Fruit fly (Drosophila melanogaster) whole organism, prepupa: ENCODE results near the gene CG46434.

Source experiments
- Blimp-1 ChIP-seq: fragments of 200-800 bp; sonication (Bioruptor generic); optimal IDR thresholded peaks from 3 replicates; lab custom pipeline; 2017; ENCODE audit warnings: missing biosample characterization, missing genetic modification characterization, mild to moderate bottlenecking, moderate library complexity, missing genetic modification reagents
- CG10669 ChIP-seq: fragments of 200-800 bp; sonication (Bioruptor generic); optimal IDR thresholded peaks from 3 replicates; lab custom pipeline; 2018; ENCODE audit warnings: missing biosample characterization, mild to moderate bottlenecking, missing genetic modification characterization, moderate library complexity
- CG11294 ChIP-seq: fragments of 200-800 bp; sonication (Bioruptor generic); IDR thresholded peaks from 2 replicates; pipeline ENCODE4 v1.3.6; 2022; ENCODE audit warnings: missing biosample characterization, missing genetic modification characterization
- CG11762 ChIP-seq: fragments of 200-800 bp; sonication (Bioruptor generic); optimal IDR thresholded peaks from 3 replicates; lab custom pipeline; 2016; ENCODE audit warnings: missing biosample characterization, missing genetic modification characterization; ENCODE audit not compliant: insufficient read depth
- CG11902 ChIP-seq: fragments of 200-800 bp; sonication (Bioruptor generic); optimal IDR thresholded peaks from 3 replicates; lab custom pipeline; 2016; ENCODE audit warnings: missing biosample characterization, missing genetic modification characterization
- CG15336 ChIP-seq: fragments of 200-800 bp; sonication (Bioruptor generic); IDR thresholded peaks from 2 replicates; pipeline ENCODE4 v1.3.6; 2022; ENCODE audit warnings: missing biosample characterization, missing genetic modification characterization
- CG1621 ChIP-seq: fragments of 200-800 bp; sonication (Bioruptor generic); optimal IDR thresholded peaks from 3 replicates; lab custom pipeline; 2018; ENCODE audit warnings: missing biosample characterization, mild to moderate bottlenecking, missing genetic modification characterization
- CG3032 ChIP-seq: fragments of 200-800 bp; optimal IDR thresholded peaks from 2 replicates; lab custom pipeline; 2019; ENCODE audit warnings: missing biosample characterization, mild to moderate bottlenecking, missing genetic modification characterization, moderate library complexity
- CG31627 ChIP-seq: fragments of 200-800 bp; sonication (Bioruptor generic); optimal IDR thresholded peaks from 3 replicates; lab custom pipeline; 2016; ENCODE audit warnings: missing biosample characterization, missing genetic modification characterization
- CG34406 ChIP-seq: fragments of 200-800 bp; sonication (Bioruptor generic); optimal IDR thresholded peaks from 3 replicates; lab custom pipeline; 2016; ENCODE audit warnings: missing biosample characterization, missing genetic modification characterization
- CG3919 ChIP-seq: fragments of 200-800 bp; sonication (Bioruptor generic); optimal IDR thresholded peaks from 3 replicates; lab custom pipeline; 2016; ENCODE audit warnings: missing biosample characterization, missing genetic modification characterization
- CG4318 ChIP-seq: fragments of 200-800 bp; sonication (Bioruptor generic); optimal IDR thresholded peaks from 3 replicates; lab custom pipeline; 2017; ENCODE audit warnings: missing biosample characterization, mild to moderate bottlenecking, missing genetic modification characterization
- CG6163 ChIP-seq: fragments of 200-800 bp; sonication (Bioruptor generic); IDR thresholded peaks from 3 replicates; pipeline ENCODE4 v1.3.6; 2022; ENCODE audit warnings: missing biosample characterization, missing genetic modification characterization
- CG6276 ChIP-seq: fragments of 200-800 bp; sonication (Bioruptor generic); optimal IDR thresholded peaks from 2 replicates; lab custom pipeline; 2017; ENCODE audit warnings: missing biosample characterization, mild to moderate bottlenecking, missing genetic modification characterization
- CG6792 ChIP-seq: fragments of 200-800 bp; sonication (Bioruptor generic); optimal IDR thresholded peaks from 3 replicates; lab custom pipeline; 2016; ENCODE audit warnings: missing biosample characterization, missing genetic modification characterization
- CG6854 ChIP-seq: fragments of 200-800 bp; sonication (Bioruptor generic); optimal IDR thresholded peaks from 2 replicates; lab custom pipeline; 2017; ENCODE audit warnings: missing biosample characterization, mild to moderate bottlenecking, missing genetic modification characterization
- CG7368 ChIP-seq: fragments of 200-800 bp; sonication (Bioruptor generic); optimal IDR thresholded peaks from 3 replicates; lab custom pipeline; 2016; ENCODE audit warnings: missing biosample characterization, missing genetic modification characterization
- CG8119 ChIP-seq: fragments of 200-800 bp; sonication (Bioruptor generic); IDR thresholded peaks from 3 replicates; pipeline ENCODE4 v1.3.6; 2022; ENCODE audit warnings: missing biosample characterization, missing genetic modification characterization
- CG8319 ChIP-seq: fragments of 200-800 bp; sonication (Bioruptor generic); optimal IDR thresholded peaks from 3 replicates; lab custom pipeline; 2016; ENCODE audit warnings: missing biosample characterization, missing genetic modification characterization
- CG8632 ChIP-seq: fragments of 200-800 bp; sonication (Bioruptor generic); optimal IDR thresholded peaks from 3 replicates; lab custom pipeline; 2016; ENCODE audit warnings: missing biosample characterization, missing genetic modification characterization
- Eip78C ChIP-seq: fragments of 200-800 bp; sonication (Bioruptor generic); peaks from one replicate; lab custom pipeline; 2016; ENCODE audit warnings: missing biosample characterization, missing genetic modification characterization
- Ets21C ChIP-seq: fragments of 200-800 bp; sonication (Bioruptor generic); optimal IDR thresholded peaks from 3 replicates; lab custom pipeline; 2016; ENCODE audit warnings: missing biosample characterization, missing genetic modification characterization
- Ets96B ChIP-seq: fragments of 200-800 bp; optimal IDR thresholded peaks from 2 replicates; lab custom pipeline; 2019; ENCODE audit warnings: missing biosample characterization, mild to moderate bottlenecking, missing genetic modification characterization, moderate library complexity
- Hr38 ChIP-seq: sonication (Bioruptor generic); optimal IDR thresholded peaks from 2 replicates; lab custom pipeline; 2016; ENCODE audit warnings: missing biosample characterization, missing genetic modification characterization
- Hr4 ChIP-seq: fragments of 200-800 bp; sonication (Bioruptor generic); optimal IDR thresholded peaks from 3 replicates; lab custom pipeline; 2016; ENCODE audit warnings: missing biosample characterization, missing genetic modification characterization
- Met ChIP-seq: fragments of 200-800 bp; sonication (Bioruptor generic); optimal IDR thresholded peaks from 3 replicates; lab custom pipeline; 2016; ENCODE audit warnings: missing biosample characterization, missing genetic modification characterization
- OdsH ChIP-seq: fragments of 200-800 bp; sonication (Bioruptor generic); optimal IDR thresholded peaks from 3 replicates; lab custom pipeline; 2016; ENCODE audit warnings: missing biosample characterization, missing genetic modification characterization
- Smox ChIP-seq: fragments of 200-800 bp; sonication (Bioruptor generic); optimal IDR thresholded peaks from 3 replicates; lab custom pipeline; 2016; ENCODE audit warnings: missing biosample characterization, missing genetic modification characterization
- Sox102F ChIP-seq: fragments of 200-800 bp; sonication (Bioruptor generic); optimal IDR thresholded peaks from 2 replicates; lab custom pipeline; 2016; ENCODE audit warnings: missing biosample characterization, mild to moderate bottlenecking, missing genetic modification characterization
- Sox14 ChIP-seq: fragments of 200-800 bp; sonication (Bioruptor generic); optimal IDR thresholded peaks from 3 replicates; lab custom pipeline; 2016; ENCODE audit warnings: missing biosample characterization, missing genetic modification characterization
- achi ChIP-seq: fragments of 200-800 bp; sonication (Bioruptor generic); optimal IDR thresholded peaks from 3 replicates; lab custom pipeline; 2016; ENCODE audit warnings: missing biosample characterization, missing genetic modification characterization
- acj6 ChIP-seq: fragments of 200-800 bp; sonication (Bioruptor generic); optimal IDR thresholded peaks from 3 replicates; lab custom pipeline; 2016; ENCODE audit warnings: missing biosample characterization, missing genetic modification characterization
- dac ChIP-seq: fragments of 200-800 bp; sonication (Bioruptor generic); optimal IDR thresholded peaks from 2 replicates; lab custom pipeline; 2017; ENCODE audit warnings: missing biosample characterization, mild to moderate bottlenecking, missing genetic modification characterization
- esn ChIP-seq: fragments of 200-800 bp; sonication (Bioruptor generic); optimal IDR thresholded peaks from 2 replicates; lab custom pipeline; 2016; ENCODE audit warnings: missing biosample characterization, mild to moderate bottlenecking, missing genetic modification characterization, moderate library complexity
- fd59A ChIP-seq: fragments of 200-800 bp; sonication (Bioruptor generic); optimal IDR thresholded peaks from 2 replicates; lab custom pipeline; 2017; ENCODE audit warnings: missing biosample characterization, mild to moderate bottlenecking, missing genetic modification characterization, missing genetic modification reagents
- fd85E ChIP-seq: fragments of 200-800 bp; sonication (Bioruptor generic); optimal IDR thresholded peaks from 3 replicates; lab custom pipeline; 2016; ENCODE audit warnings: missing biosample characterization, missing genetic modification characterization
- fkh ChIP-seq: fragments of 200-800 bp; sonication (Bioruptor generic); optimal IDR thresholded peaks from 3 replicates; lab custom pipeline; 2017; ENCODE audit warnings: missing biosample characterization, mild to moderate bottlenecking, missing genetic modification characterization, moderate library complexity
- net ChIP-seq: fragments of 200-800 bp; sonication (Bioruptor generic); optimal IDR thresholded peaks from 3 replicates; lab custom pipeline; 2016; ENCODE audit warnings: missing biosample characterization, missing genetic modification characterization
- pdm3 ChIP-seq: fragments of 200-800 bp; sonication (Bioruptor generic); optimal IDR thresholded peaks from 3 replicates; lab custom pipeline; 2016; ENCODE audit warnings: missing biosample characterization, missing genetic modification characterization
- salr ChIP-seq, 2 experiments: fragments of 200-800 bp; sonication (Bioruptor generic); optimal IDR thresholded peaks; 3 replicates each; lab custom pipeline; 2016 to 2018; ENCODE audit warnings: missing biosample characterization in 2 of 2, missing genetic modification characterization in 2 of 2, mild to moderate bottlenecking in 1 of 2
- ss ChIP-seq, 2 experiments: fragments of 200-800 bp; sonication (Bioruptor generic); optimal IDR thresholded peaks; 2 replicates in 1 of 2; 3 replicates in 1 of 2; lab custom pipeline; 2017 to 2018; ENCODE audit warnings: mild to moderate bottlenecking in 2 of 2, missing biosample characterization in 2 of 2, missing genetic modification characterization in 2 of 2, moderate library complexity in 1 of 2
- svp ChIP-seq: fragments of 200-800 bp; sonication (Bioruptor generic); peaks from one replicate; lab custom pipeline; 2016; ENCODE audit warnings: missing biosample characterization, missing genetic modification characterization
- topi ChIP-seq: fragments of 200-800 bp; sonication (Bioruptor generic); optimal IDR thresholded peaks from 3 replicates; lab custom pipeline; 2016; ENCODE audit warnings: missing biosample characterization, missing genetic modification characterization
- vri ChIP-seq: fragments of 200-800 bp; sonication (Bioruptor generic); optimal IDR thresholded peaks from 3 replicates; lab custom pipeline; 2016; ENCODE audit warnings: missing biosample characterization, mild to moderate bottlenecking, missing genetic modification characterization

The CG46434 gene

DNA sequence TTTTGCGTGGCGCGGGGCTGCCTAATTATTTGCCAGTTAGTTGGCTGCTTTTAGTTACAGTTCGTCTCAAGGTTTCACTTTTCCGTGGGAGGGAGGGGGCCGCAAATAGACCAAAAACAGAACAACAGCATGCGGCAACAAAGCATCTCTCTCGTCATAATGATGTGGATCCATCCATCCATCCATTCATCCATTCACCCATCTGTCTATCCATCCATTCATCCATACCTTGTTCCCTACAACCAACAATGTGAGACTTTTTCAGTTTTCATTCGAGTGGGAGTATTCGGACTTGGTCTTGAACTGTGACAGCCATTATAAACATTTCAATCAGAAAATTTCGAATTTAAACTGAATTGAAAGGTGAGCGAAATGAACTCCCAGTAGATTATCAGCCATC, 35.3 kb upstream of the CG46434 start:
- TF ChIP-seq CG15336 (no peak), CG4318 (GFP tag; lab: Kevin White, UChicago) (no peak), Ets21C (GFP tag; lab: Kevin White, UChicago) (no peak), pdm3 (GFP tag; lab: Kevin White, UChicago) (no peak), CG7368 (GFP tag; lab: Kevin White, UChicago) (no peak), CG31627 (GFP tag; lab: Kevin White, UChicago) (no peak), CG3919 (GFP tag; lab: Kevin White, UChicago) (no peak), acj6 (GFP tag; lab: Kevin White, UChicago) (no peak), net (GFP tag; lab: Kevin White, UChicago) (no peak), topi (GFP tag; lab: Kevin White, UChicago) (no peak), CG11294 (GFP tag; lab: Robert Waterston, UW) (no peak), salr (GFP tag; optimal IDR thresholded peaks at IDR 0.05; lab: Kevin White, UChicago) (no peak), Ets96B (tag; lab: Kevin White, UChicago) (no peak), CG6276 (GFP tag; lab: Kevin White, UChicago) (no peak), dac (GFP tag; lab: Kevin White, UChicago) (no peak), CG1621 (tag; lab: Kevin White, UChicago) (no peak), fkh (GFP tag; lab: Kevin White, UChicago) (no peak), CG6854 (GFP tag; lab: Kevin White, UChicago) (no peak), CG11902 (GFP tag; lab: Kevin White, UChicago) (no peak)

DNA sequence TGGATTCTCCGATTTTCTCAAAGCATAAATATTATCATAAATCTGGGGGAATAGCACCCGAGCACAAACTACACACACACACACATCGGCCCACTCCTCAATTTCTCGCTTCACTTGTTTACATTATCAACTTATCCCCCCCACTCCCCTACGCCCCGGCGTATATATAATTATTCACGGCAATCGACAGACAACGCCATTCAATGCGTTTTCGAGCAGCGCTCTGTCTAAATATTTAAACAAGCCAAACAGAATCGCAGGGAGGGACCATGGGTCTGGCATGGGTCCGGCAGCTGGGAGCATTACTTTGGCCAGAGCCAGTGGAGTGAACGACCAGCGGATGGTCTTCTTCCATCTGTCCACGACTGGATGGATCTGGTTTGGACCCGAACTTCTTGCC, 31.6 kb upstream of the CG46434 start:
- TF ChIP-seq dac (GFP tag; lab: Kevin White, UChicago) (no peak), fd85E (GFP tag; lab: Kevin White, UChicago) (no peak), Smox (GFP tag; lab: Kevin White, UChicago) (peak; percentile 14), CG6276 (GFP tag; lab: Kevin White, UChicago) (no peak), CG34406 (GFP tag; lab: Kevin White, UChicago) (no peak), CG11762 (GFP tag; lab: Kevin White, UChicago) (no peak), pdm3 (GFP tag; lab: Kevin White, UChicago) (peak; percentile 4), svp (GFP tag; lab: Kevin White, UChicago) (peak; percentile 25), fkh (GFP tag; lab: Kevin White, UChicago) (peak; percentile 94), Eip78C (GFP tag; lab: Kevin White, UChicago) (peak; percentile 20), Ets21C (GFP tag; lab: Kevin White, UChicago) (no peak), CG8319 (GFP tag; lab: Kevin White, UChicago) (no peak), CG6163 (GFP tag; lab: Robert Waterston, UW) (no peak), CG10669 (GFP tag; lab: Kevin White, UChicago) (no peak), salr (GFP tag; optimal IDR thresholded peaks at IDR 0.05; lab: Kevin White, UChicago) (no peak), CG3032 (no peak), ss (GFP tag; optimal IDR thresholded peaks at IDR 0.05; lab: Kevin White, UChicago) (no peak), Hr38 (GFP tag; lab: Kevin White, UChicago) (no peak), CG31627 (GFP tag; lab: Kevin White, UChicago) (peak; percentile 3), CG8632 (GFP tag; lab: Kevin White, UChicago) (peak; percentile 29), Hr4 (GFP tag; lab: Kevin White, UChicago) (no peak), CG6792 (GFP tag; lab: Kevin White, UChicago) (peak; percentile 14), Sox102F (GFP tag; lab: Kevin White, UChicago) (peak; percentile 30), Sox14 (GFP tag; lab: Kevin White, UChicago) (no peak), acj6 (GFP tag; lab: Kevin White, UChicago) (no peak), esn (GFP tag; lab: Kevin White, UChicago) (peak; percentile 44), CG1621 (tag; lab: Kevin White, UChicago) (no peak), vri (GFP tag; lab: Kevin White, UChicago) (peak; percentile 64), Blimp-1 (no peak), Ets96B (tag; lab: Kevin White, UChicago) (no peak), OdsH (GFP tag; lab: Kevin White, UChicago) (no peak), fd59A (GFP tag; lab: Kevin White, UChicago) (no peak), CG11294 (GFP tag; lab: Robert Waterston, UW) (no peak), CG7368 (GFP tag; lab: Kevin White, UChicago) (peak; percentile 7), achi (GFP tag; lab: Kevin White, UChicago) (peak; percentile 17), CG8119 (GFP tag; lab: Robert Waterston, UW) (no peak), Met (GFP tag; lab: Kevin White, UChicago) (peak; percentile 50)
